Worm (Caenorhabditis elegans) whole organism, young adult: Measurements from ENCODE around the gene cyc-2.2.

Experiments used
- ets-4 ChIP-seq: fragments of 200-800 bp; sonication (Bioruptor generic); optimal IDR thresholded peaks from 2 replicates; lab custom pipeline; 2018; ENCODE audit warnings: mild to moderate bottlenecking, missing genetic modification characterization, missing compliant biosample characterization
- lin-35 ChIP-seq, 3 experiments: fragments of 150-350 bp in 2 of 3; sonication (generic microtip) in 1 of 3; optimal IDR thresholded peaks; 2 replicates each; lab custom pipeline; 2014 to 2018; ENCODE audit warnings: missing biosample characterization in 3 of 3, missing genetic modification characterization in 3 of 3, missing genetic modification reagents in 3 of 3
- sdz-38 ChIP-seq: sonication (generic microtip); optimal IDR thresholded peaks from 2 replicates; lab custom pipeline; 2016; ENCODE audit warnings: missing genotype, missing genetic modification characterization, missing compliant biosample characterization
- sptf-2 ChIP-seq: fragments of 200-800 bp; sonication (Bioruptor generic); optimal IDR thresholded peaks from 2 replicates; lab custom pipeline; 2018; ENCODE audit warnings: mild to moderate bottlenecking, missing genetic modification characterization, missing compliant biosample characterization

DNA sequence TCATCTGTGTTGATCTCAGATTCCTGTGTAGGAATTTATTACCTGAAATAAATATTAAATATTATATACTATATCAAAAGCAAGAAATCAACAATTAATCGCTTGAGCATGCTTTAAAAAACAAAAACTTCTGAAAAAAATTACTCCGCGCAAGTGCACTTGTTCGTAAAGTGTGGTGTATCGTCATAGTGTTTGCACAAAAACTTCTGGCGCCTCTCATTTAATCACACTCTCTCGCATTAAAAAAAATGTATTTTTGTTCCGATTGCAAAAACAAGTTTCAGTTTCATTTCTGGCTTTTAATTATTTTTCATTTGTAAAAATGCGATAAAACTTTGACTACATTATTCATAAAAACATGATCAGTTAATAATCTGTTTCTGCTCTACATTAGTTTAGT is 12.9 kb downstream of the cyc-2.2 start, which contains the start of the genes C14C10.10 and ril-2:
- TF ChIP-seq lin-35 (GFP tag; optimal IDR thresholded peaks at IDR 0.05; lab: Kevin White, UChicago) (no peak), sptf-2 (GFP tag; lab: Kevin White, UChicago) (no peak), sdz-38 (tag; lab: Kevin White, UChicago) (no peak), ets-4 (GFP tag; lab: Kevin White, UChicago) (no peak)
